Worm (Caenorhabditis elegans): ENCODE results near the gene F13E9.15.

The F13E9.15 gene

ce11 chrIV:10935853-10936491, 46.3 kb upstream of the F13E9.15 start, which contains the start of gene lgg-2 (continued):
- TF ChIP-seq Y95B8A.8 (GFP tag; IDR thresholded peaks at IDR 0.05) (peak; percentile 76), ceh-40 (GFP tag; IDR thresholded peaks at IDR 0.05) (no peak), pha-4 (tag; optimal IDR thresholded peaks at IDR 0.05) (peak; percentile 67), unc-130 (GFP tag; optimal IDR thresholded peaks at IDR 0.05) (no peak), xnd-1 (tag; optimal IDR thresholded peaks at IDR 0.05) (no peak), athp-1 (tag; optimal IDR thresholded peaks at IDR 0.05) (no peak), nfyb-1 (GFP tag; IDR thresholded peaks at IDR 0.05) (peak; percentile 92), ztf-26 (tag; optimal IDR thresholded peaks at IDR 0.05) (peak; percentile 84), ztf-28 (GFP tag; IDR thresholded peaks at IDR 0.05) (no peak), ztf-6 (GFP tag; IDR thresholded peaks at IDR 0.05) (0 out of 2 replicates have a peak, but pooled peaks have one; percentile 24), gei-17 (GFP tag; optimal IDR thresholded peaks at IDR 0.05) (peak; percentile 67), B0019.2 (GFP tag; conservative IDR thresholded peaks at IDR 0.05) (no peak), K11D2.4 (GFP tag; IDR thresholded peaks at IDR 0.05) (peak; percentile 91), sea-2 (GFP tag; IDR thresholded peaks at IDR 0.05) (no peak), dpff-1 (tag; optimal IDR thresholded peaks at IDR 0.05) (no peak), nhr-80 (tag; optimal IDR thresholded peaks at IDR 0.05) (peak; percentile 92), snpc-1.3 (tag; optimal IDR thresholded peaks at IDR 0.05; ENCODE audit: insufficient read depth) (no peak), C17E4.6 (GFP tag; IDR thresholded peaks at IDR 0.05) (0 out of 2 replicates have a peak, but pooled peaks have one; percentile 8), egl-18 (GFP tag; IDR thresholded peaks at IDR 0.05) (no peak), hmg-20 (GFP tag; IDR thresholded peaks at IDR 0.05) (0 out of 2 replicates have a peak, but pooled peaks have one; percentile 30), snpc-4 (GFP tag; optimal IDR thresholded peaks at IDR 0.05) (no peak), snpc-4 (tag; optimal IDR thresholded peaks at IDR 0.05) (peak in 3 of 4 experiments; percentile 25 to 71 (median 67)), mel-28 (tag; optimal IDR thresholded peaks at IDR 0.05; ENCODE audit: borderline replicate concordance) (no peak), cebp-2 (GFP tag; IDR thresholded peaks at IDR 0.05) (no peak), Y53F4B.3 (GFP tag; IDR thresholded peaks at IDR 0.05) (no peak), T07F8.4 (tag; optimal IDR thresholded peaks at IDR 0.05) (no peak), aptf-2 (GFP tag; conservative IDR thresholded peaks at IDR 0.05) (no peak), ZK185.1 (tag; optimal IDR thresholded peaks at IDR 0.05; ENCODE audit: poor library complexity, severe bottlenecking) (peak; percentile 69), egrh-3 (GFP tag; IDR thresholded peaks at IDR 0.05) (peak; percentile 11; the same call in 1 of the 2 replicates), lsl-1 (GFP tag; optimal IDR thresholded peaks at IDR 0.05) (no peak), ceh-27 (GFP tag; optimal IDR thresholded peaks at IDR 0.05) (peak; percentile 94), lin-54 (GFP tag; optimal IDR thresholded peaks at IDR 0.05) (peak; percentile 81), snpc-3.4 (tag; optimal IDR thresholded peaks at IDR 0.05) (no peak), ceh-79 (tag; optimal IDR thresholded peaks at IDR 0.05) (no peak), bed-1 (GFP tag; IDR thresholded peaks at IDR 0.05) (no peak), attf-6 (GFP tag; IDR thresholded peaks at IDR 0.05) (no peak), let-526 (GFP tag; IDR thresholded peaks at IDR 0.05) (peak; percentile 28; the same call in 1 of the 2 replicates), ztf-3 (GFP tag; optimal IDR thresholded peaks at IDR 0.05) (peak; percentile 40), T26A5.8 (tag; optimal IDR thresholded peaks at IDR 0.05) (no peak), F57C9.4 (tag; optimal IDR thresholded peaks at IDR 0.05) (no peak), madf-6 (GFP tag; IDR thresholded peaks at IDR 0.05) (0 out of 2 replicates have a peak, but pooled peaks have one; percentile 9), mcd-1 (GFP tag; IDR thresholded peaks at IDR 0.05) (peak; percentile 80), sdz-38 (tag; optimal IDR thresholded peaks at IDR 0.05) (no peak), pbrm-1 (GFP tag; IDR thresholded peaks at IDR 0.05) (peak; percentile 77; the same call in 1 of the 2 replicates), Y56A3A.18 (GFP tag; IDR thresholded peaks at IDR 0.05) (peak; percentile 42; the same call in 1 of the 2 replicates), egl-44 (GFP tag; IDR thresholded peaks at IDR 0.05) (0 out of 2 replicates have a peak, but pooled peaks have one; percentile 61), F52B5.7 (tag; optimal IDR thresholded peaks at IDR 0.05) (no peak), F55B11.4 (tag; optimal IDR thresholded peaks at IDR 0.05; ENCODE audit: borderline replicate concordance, insufficient read depth) (no peak)
